Fruit fly (Drosophila melanogaster) whole organism, prepupa: ENCODE measurements around the gene plum.

Source experiments
- Blimp-1 ChIP-seq: fragments of 200-800 bp; sonication (Bioruptor generic); optimal IDR thresholded peaks from 3 replicates; lab custom pipeline; 2017; ENCODE audit warnings: missing biosample characterization, missing genetic modification characterization, mild to moderate bottlenecking, moderate library complexity, missing genetic modification reagents
- CG10631 ChIP-seq: fragments of 200-800 bp; sonication (Bioruptor generic); optimal IDR thresholded peaks from 2 replicates; lab custom pipeline; 2016; ENCODE audit warnings: missing biosample characterization, missing genetic modification characterization
- CG10669 ChIP-seq: fragments of 200-800 bp; sonication (Bioruptor generic); optimal IDR thresholded peaks from 3 replicates; lab custom pipeline; 2018; ENCODE audit warnings: missing biosample characterization, mild to moderate bottlenecking, missing genetic modification characterization, moderate library complexity
- CG11294 ChIP-seq: fragments of 200-800 bp; sonication (Bioruptor generic); IDR thresholded peaks from 2 replicates; pipeline ENCODE4 v1.3.6; 2022; ENCODE audit warnings: missing biosample characterization, missing genetic modification characterization
- CG11762 ChIP-seq: fragments of 200-800 bp; sonication (Bioruptor generic); optimal IDR thresholded peaks from 3 replicates; lab custom pipeline; 2016; ENCODE audit warnings: missing biosample characterization, missing genetic modification characterization; ENCODE audit not compliant: insufficient read depth
- CG11902 ChIP-seq: fragments of 200-800 bp; sonication (Bioruptor generic); optimal IDR thresholded peaks from 3 replicates; lab custom pipeline; 2016; ENCODE audit warnings: missing biosample characterization, missing genetic modification characterization
- CG15336 ChIP-seq: fragments of 200-800 bp; sonication (Bioruptor generic); IDR thresholded peaks from 2 replicates; pipeline ENCODE4 v1.3.6; 2022; ENCODE audit warnings: missing biosample characterization, missing genetic modification characterization
- CG31627 ChIP-seq: fragments of 200-800 bp; sonication (Bioruptor generic); optimal IDR thresholded peaks from 3 replicates; lab custom pipeline; 2016; ENCODE audit warnings: missing biosample characterization, missing genetic modification characterization
- CG32006 ChIP-seq: fragments of 200-800 bp; sonication (Bioruptor generic); optimal IDR thresholded peaks from 3 replicates; lab custom pipeline; 2017; ENCODE audit warnings: missing biosample characterization, mild to moderate bottlenecking, missing genetic modification characterization
- CG34406 ChIP-seq: fragments of 200-800 bp; sonication (Bioruptor generic); optimal IDR thresholded peaks from 3 replicates; lab custom pipeline; 2016; ENCODE audit warnings: missing biosample characterization, missing genetic modification characterization
- CG3919 ChIP-seq: fragments of 200-800 bp; sonication (Bioruptor generic); optimal IDR thresholded peaks from 3 replicates; lab custom pipeline; 2016; ENCODE audit warnings: missing biosample characterization, missing genetic modification characterization
- CG4318 ChIP-seq: fragments of 200-800 bp; sonication (Bioruptor generic); optimal IDR thresholded peaks from 3 replicates; lab custom pipeline; 2017; ENCODE audit warnings: missing biosample characterization, mild to moderate bottlenecking, missing genetic modification characterization
- CG6276 ChIP-seq: fragments of 200-800 bp; sonication (Bioruptor generic); optimal IDR thresholded peaks from 2 replicates; lab custom pipeline; 2017; ENCODE audit warnings: missing biosample characterization, mild to moderate bottlenecking, missing genetic modification characterization
- CG6792 ChIP-seq: fragments of 200-800 bp; sonication (Bioruptor generic); optimal IDR thresholded peaks from 3 replicates; lab custom pipeline; 2016; ENCODE audit warnings: missing biosample characterization, missing genetic modification characterization
- CG6854 ChIP-seq: fragments of 200-800 bp; sonication (Bioruptor generic); optimal IDR thresholded peaks from 2 replicates; lab custom pipeline; 2017; ENCODE audit warnings: missing biosample characterization, mild to moderate bottlenecking, missing genetic modification characterization
- CG7368 ChIP-seq: fragments of 200-800 bp; sonication (Bioruptor generic); optimal IDR thresholded peaks from 3 replicates; lab custom pipeline; 2016; ENCODE audit warnings: missing biosample characterization, missing genetic modification characterization
- CG8119 ChIP-seq: fragments of 200-800 bp; sonication (Bioruptor generic); IDR thresholded peaks from 3 replicates; pipeline ENCODE4 v1.3.6; 2022; ENCODE audit warnings: missing biosample characterization, missing genetic modification characterization
- CG8319 ChIP-seq: fragments of 200-800 bp; sonication (Bioruptor generic); optimal IDR thresholded peaks from 3 replicates; lab custom pipeline; 2016; ENCODE audit warnings: missing biosample characterization, missing genetic modification characterization
- CG9139 ChIP-seq: fragments of 200-800 bp; sonication (Bioruptor generic); optimal IDR thresholded peaks from 3 replicates; lab custom pipeline; 2017; ENCODE audit warnings: missing biosample characterization, mild to moderate bottlenecking, missing genetic modification characterization
- Eip75B ChIP-seq: fragments of 200-800 bp; sonication (Bioruptor generic); optimal IDR thresholded peaks from 3 replicates; lab custom pipeline; 2016; ENCODE audit warnings: missing biosample characterization, missing genetic modification characterization
- Eip78C ChIP-seq: fragments of 200-800 bp; sonication (Bioruptor generic); peaks from one replicate; lab custom pipeline; 2016; ENCODE audit warnings: missing biosample characterization, missing genetic modification characterization
- Eip93F ChIP-seq: fragments of 200-800 bp; sonication (Bioruptor generic); optimal IDR thresholded peaks from 2 replicates; lab custom pipeline; 2016; ENCODE audit warnings: missing biosample characterization, mild to moderate bottlenecking, missing genetic modification characterization
- Ets21C ChIP-seq: fragments of 200-800 bp; sonication (Bioruptor generic); optimal IDR thresholded peaks from 3 replicates; lab custom pipeline; 2016; ENCODE audit warnings: missing biosample characterization, missing genetic modification characterization
- Hr38 ChIP-seq: sonication (Bioruptor generic); optimal IDR thresholded peaks from 2 replicates; lab custom pipeline; 2016; ENCODE audit warnings: missing biosample characterization, missing genetic modification characterization
- Hr39 ChIP-seq: fragments of 200-800 bp; sonication (Bioruptor generic); optimal IDR thresholded peaks from 2 replicates; lab custom pipeline; 2016; ENCODE audit warnings: missing biosample characterization, missing genetic modification characterization
- Hr4 ChIP-seq: fragments of 200-800 bp; sonication (Bioruptor generic); optimal IDR thresholded peaks from 3 replicates; lab custom pipeline; 2016; ENCODE audit warnings: missing biosample characterization, missing genetic modification characterization
- Lpt ChIP-seq: fragments of 200-800 bp; sonication (Bioruptor generic); optimal IDR thresholded peaks from 3 replicates; lab custom pipeline; 2016; ENCODE audit warnings: missing biosample characterization, missing genetic modification characterization
- Met ChIP-seq: fragments of 200-800 bp; sonication (Bioruptor generic); optimal IDR thresholded peaks from 3 replicates; lab custom pipeline; 2016; ENCODE audit warnings: missing biosample characterization, missing genetic modification characterization
- OdsH ChIP-seq: fragments of 200-800 bp; sonication (Bioruptor generic); optimal IDR thresholded peaks from 3 replicates; lab custom pipeline; 2016; ENCODE audit warnings: missing biosample characterization, missing genetic modification characterization
- Smox ChIP-seq: fragments of 200-800 bp; sonication (Bioruptor generic); optimal IDR thresholded peaks from 3 replicates; lab custom pipeline; 2016; ENCODE audit warnings: missing biosample characterization, missing genetic modification characterization
- Sox14 ChIP-seq: fragments of 200-800 bp; sonication (Bioruptor generic); optimal IDR thresholded peaks from 3 replicates; lab custom pipeline; 2016; ENCODE audit warnings: missing biosample characterization, missing genetic modification characterization
- Sox15 ChIP-seq: fragments of 200-800 bp; sonication (Bioruptor generic); optimal IDR thresholded peaks from 3 replicates; lab custom pipeline; 2016; ENCODE audit warnings: missing biosample characterization, missing genetic modification characterization
- achi ChIP-seq: fragments of 200-800 bp; sonication (Bioruptor generic); optimal IDR thresholded peaks from 3 replicates; lab custom pipeline; 2016; ENCODE audit warnings: missing biosample characterization, missing genetic modification characterization
- acj6 ChIP-seq: fragments of 200-800 bp; sonication (Bioruptor generic); optimal IDR thresholded peaks from 3 replicates; lab custom pipeline; 2016; ENCODE audit warnings: missing biosample characterization, missing genetic modification characterization
- cyc ChIP-seq: fragments of 200-800 bp; sonication (Bioruptor generic); optimal IDR thresholded peaks from 3 replicates; lab custom pipeline; 2016; ENCODE audit warnings: missing biosample characterization, missing genetic modification characterization
- dac ChIP-seq: fragments of 200-800 bp; sonication (Bioruptor generic); optimal IDR thresholded peaks from 2 replicates; lab custom pipeline; 2017; ENCODE audit warnings: missing biosample characterization, mild to moderate bottlenecking, missing genetic modification characterization
- dsx ChIP-seq: fragments of 200-800 bp; optimal IDR thresholded peaks from 3 replicates; lab custom pipeline; 2019; ENCODE audit warnings: missing biosample characterization, mild to moderate bottlenecking, missing genetic modification characterization, moderate library complexity; ENCODE audit not compliant: poor library complexity, severe bottlenecking
- eg ChIP-seq: fragments of 200-800 bp; sonication (Bioruptor generic); IDR thresholded peaks from 3 replicates; pipeline ENCODE4 v1.3.6; 2022; ENCODE audit warnings: missing biosample characterization, missing genetic modification characterization
- fd59A ChIP-seq: fragments of 200-800 bp; sonication (Bioruptor generic); optimal IDR thresholded peaks from 2 replicates; lab custom pipeline; 2017; ENCODE audit warnings: missing biosample characterization, mild to moderate bottlenecking, missing genetic modification characterization, missing genetic modification reagents
- fd85E ChIP-seq: fragments of 200-800 bp; sonication (Bioruptor generic); optimal IDR thresholded peaks from 3 replicates; lab custom pipeline; 2016; ENCODE audit warnings: missing biosample characterization, missing genetic modification characterization
- lz ChIP-seq: fragments of 200-800 bp; sonication (Bioruptor generic); optimal IDR thresholded peaks from 3 replicates; lab custom pipeline; 2016; ENCODE audit warnings: missing biosample characterization, missing genetic modification characterization
- net ChIP-seq: fragments of 200-800 bp; sonication (Bioruptor generic); optimal IDR thresholded peaks from 3 replicates; lab custom pipeline; 2016; ENCODE audit warnings: missing biosample characterization, missing genetic modification characterization
- pdm3 ChIP-seq: fragments of 200-800 bp; sonication (Bioruptor generic); optimal IDR thresholded peaks from 3 replicates; lab custom pipeline; 2016; ENCODE audit warnings: missing biosample characterization, missing genetic modification characterization
- salr ChIP-seq, 2 experiments: fragments of 200-800 bp; sonication (Bioruptor generic); optimal IDR thresholded peaks; 3 replicates each; lab custom pipeline; 2016 to 2018; ENCODE audit warnings: missing biosample characterization in 2 of 2, missing genetic modification characterization in 2 of 2, mild to moderate bottlenecking in 1 of 2
- svp ChIP-seq: fragments of 200-800 bp; sonication (Bioruptor generic); peaks from one replicate; lab custom pipeline; 2016; ENCODE audit warnings: missing biosample characterization, missing genetic modification characterization
- topi ChIP-seq: fragments of 200-800 bp; sonication (Bioruptor generic); optimal IDR thresholded peaks from 3 replicates; lab custom pipeline; 2016; ENCODE audit warnings: missing biosample characterization, missing genetic modification characterization
- vri ChIP-seq: fragments of 200-800 bp; sonication (Bioruptor generic); optimal IDR thresholded peaks from 3 replicates; lab custom pipeline; 2016; ENCODE audit warnings: missing biosample characterization, mild to moderate bottlenecking, missing genetic modification characterization

plum gene

DNA sequence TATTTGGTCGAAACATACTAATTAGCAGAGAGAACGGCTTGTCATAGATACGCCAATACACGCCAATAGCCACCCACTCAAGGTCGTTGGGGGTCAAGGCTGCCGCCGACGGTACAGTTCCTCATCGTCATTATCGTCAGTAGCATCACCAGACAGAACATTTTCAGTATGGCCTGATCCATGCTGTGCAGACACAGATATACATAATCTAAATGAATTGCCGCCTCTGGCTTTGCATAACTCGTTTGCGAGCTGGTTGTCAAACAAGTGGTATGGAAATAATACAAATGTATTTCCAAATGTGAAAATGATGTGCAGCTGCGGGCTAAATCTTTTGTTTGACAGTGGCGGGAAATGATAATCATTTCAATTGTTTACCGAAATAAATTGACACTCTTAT, 71.9 kb downstream of the plum start:
- TF ChIP-seq CG15336 (GFP tag; lab: Robert Waterston, UW) (no peak), Smox (GFP tag; lab: Kevin White, UChicago) (no peak), Hr39 (GFP tag; lab: Kevin White, UChicago) (no peak), Hr38 (GFP tag; lab: Kevin White, UChicago) (no peak), CG10631 (GFP tag; lab: Kevin White, UChicago) (no peak), CG11762 (no peak), Hr4 (GFP tag; lab: Kevin White, UChicago) (no peak), CG11902 (no peak), CG32006 (GFP tag; lab: Kevin White, UChicago) (no peak), Eip75B (GFP tag; lab: Kevin White, UChicago) (no peak), achi (GFP tag; lab: Kevin White, UChicago) (no peak), CG8319 (GFP tag; lab: Kevin White, UChicago) (no peak), topi (GFP tag; lab: Kevin White, UChicago) (no peak), Eip93F (GFP tag; lab: Kevin White, UChicago) (no peak), CG9139 (GFP tag; lab: Kevin White, UChicago) (no peak), CG31627 (GFP tag; lab: Kevin White, UChicago) (no peak)
- TF ChIP-seq, all 60 proteins: peak for 0

DNA sequence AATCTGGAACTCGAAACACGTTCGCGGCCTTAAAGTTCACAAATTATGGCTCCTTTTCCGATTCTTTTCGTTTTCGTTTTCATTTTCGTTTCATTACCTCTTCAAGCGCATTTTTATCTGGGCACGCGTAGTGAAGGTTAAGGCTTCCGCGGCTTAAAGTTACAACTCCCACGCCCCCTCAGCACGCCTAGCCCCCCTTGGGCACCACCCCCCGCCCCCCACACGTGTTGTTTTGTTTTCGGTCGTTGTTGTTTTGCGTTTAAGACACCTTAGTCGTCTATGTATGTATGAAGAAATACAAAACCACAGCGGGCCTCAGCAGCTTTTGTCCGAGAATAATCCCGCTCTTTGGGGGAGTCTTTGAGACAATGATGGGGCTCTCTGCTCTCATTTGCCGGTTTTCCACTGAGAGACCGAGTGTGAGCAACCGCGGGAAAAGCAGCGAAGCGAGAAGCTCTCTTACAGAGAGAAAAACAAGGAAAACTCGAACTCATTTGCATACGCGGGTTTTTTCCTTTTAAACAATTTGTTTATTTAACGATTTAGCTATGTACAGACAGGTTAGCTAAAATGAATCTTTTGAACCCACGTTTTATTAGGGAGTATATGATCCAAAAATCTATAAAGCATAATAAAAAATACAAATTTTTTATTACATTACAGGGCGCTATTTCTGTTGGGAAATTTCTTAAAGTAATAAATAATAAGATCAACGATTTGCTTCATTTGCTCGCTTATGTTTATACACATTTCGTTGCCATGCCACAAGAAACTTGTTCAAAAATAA, 72.7 kb downstream of the plum start:
- no peak for TF ChIP-seq dsx (GFP tag; lab: Kevin White, UChicago)
- TF ChIP-seq OdsH (GFP tag; lab: Kevin White, UChicago), result peak; percentile 54
- no peak for TF ChIP-seq CG6792 (GFP tag; lab: Kevin White, UChicago)
- TF ChIP-seq net (GFP tag; lab: Kevin White, UChicago), result peak; percentile 12
- TF ChIP-seq CG34406 (GFP tag; lab: Kevin White, UChicago), result no peak
- no peak for TF ChIP-seq cyc (GFP tag; lab: Kevin White, UChicago)
- no peak for TF ChIP-seq CG8319 (GFP tag; lab: Kevin White, UChicago)
- TF ChIP-seq Eip93F (GFP tag; lab: Kevin White, UChicago), result no peak
- peak; percentile 67 for TF ChIP-seq achi (GFP tag; lab: Kevin White, UChicago)
- peak; percentile 7 for TF ChIP-seq topi (GFP tag; lab: Kevin White, UChicago)
- TF ChIP-seq CG6854 (GFP tag; lab: Kevin White, UChicago), result no peak
- TF ChIP-seq Blimp-1, result no peak
- no peak for TF ChIP-seq dac (GFP tag; lab: Kevin White, UChicago)
- TF ChIP-seq CG32006 (GFP tag; lab: Kevin White, UChicago), result peak; percentile 73
- TF ChIP-seq Smox (GFP tag; lab: Kevin White, UChicago), result no peak
- no peak for TF ChIP-seq Hr38 (GFP tag; lab: Kevin White, UChicago)
- TF ChIP-seq fd85E, result no peak
- TF ChIP-seq Lpt (GFP tag; lab: Kevin White, UChicago), result no peak
- TF ChIP-seq salr (GFP tag; optimal IDR thresholded peaks at IDR 0.05; lab: Kevin White, UChicago), result peak in 1 of 2 experiments; percentile 63
- TF ChIP-seq CG6276 (GFP tag; lab: Kevin White, UChicago), result peak; percentile 55
- TF ChIP-seq CG31627 (GFP tag; lab: Kevin White, UChicago), result no peak
- TF ChIP-seq CG10631 (GFP tag; lab: Kevin White, UChicago), result peak; percentile 44
- TF ChIP-seq eg (GFP tag; lab: Robert Waterston, UW), result peak; percentile 81
- peak; percentile 53 for TF ChIP-seq CG15336 (GFP tag; lab: Robert Waterston, UW)
- TF ChIP-seq CG11294, result no peak
- peak; percentile 16 for TF ChIP-seq Sox14 (GFP tag; lab: Kevin White, UChicago)
- peak; percentile 71 for TF ChIP-seq Hr4 (GFP tag; lab: Kevin White, UChicago)
- no peak for TF ChIP-seq fd59A
- TF ChIP-seq CG7368 (GFP tag; lab: Kevin White, UChicago), result no peak
- TF ChIP-seq CG10669 (GFP tag; lab: Kevin White, UChicago), result peak; percentile 34
- TF ChIP-seq Eip78C (GFP tag; lab: Kevin White, UChicago), result peak; percentile 77
- peak; percentile 30 for TF ChIP-seq CG4318 (GFP tag; lab: Kevin White, UChicago)
- TF ChIP-seq Sox15 (GFP tag; lab: Kevin White, UChicago), result no peak
- TF ChIP-seq svp (GFP tag; lab: Kevin White, UChicago), result peak; percentile 30
- no peak for TF ChIP-seq Ets21C
- no peak for TF ChIP-seq vri (GFP tag; lab: Kevin White, UChicago)
- peak; percentile 36; the same call in 1 of the 3 replicates for TF ChIP-seq CG8119 (GFP tag; lab: Robert Waterston, UW)
- TF ChIP-seq Met, result no peak
- peak; percentile 60 for TF ChIP-seq CG3919 (GFP tag; lab: Kevin White, UChicago)
- TF ChIP-seq Hr39 (GFP tag; lab: Kevin White, UChicago), result no peak
- TF ChIP-seq CG9139 (GFP tag; lab: Kevin White, UChicago), result no peak
- TF ChIP-seq pdm3 (GFP tag; lab: Kevin White, UChicago), result peak; percentile 29
- peak; percentile 10 for TF ChIP-seq acj6
- TF ChIP-seq lz (GFP tag; lab: Kevin White, UChicago), result no peak
